Worm (Caenorhabditis elegans): ENCODE measurements around the gene col-116.

- TF ChIP-seq flt-1 (GFP tag; IDR thresholded peaks at IDR 0.05), result no peak
- TF ChIP-seq ref-1 (GFP tag; conservative IDR thresholded peaks at IDR 0.05), result no peak
- TF ChIP-seq cog-1 (tag; optimal IDR thresholded peaks at IDR 0.05), result no peak
- TF ChIP-seq ztf-29 (GFP tag; IDR thresholded peaks at IDR 0.05), result no peak
Observed at ce11 chrIV:8347051-8347450, 8.7 kb upstream of the col-116 start, which contains the start of the genes F17E9.18 and F17E9.15.
